Fruit fly (Drosophila melanogaster) whole organism, prepupa: ENCODE data around the gene Abd-B.
A peak's percentile ranks its signal among the peaks of the same experiment; 100 is the strongest.

Experiments used
- CG34406 ChIP-seq: fragments of 200-800 bp; sonication (Bioruptor generic); optimal IDR thresholded peaks from 3 replicates; lab custom pipeline; 2016; ENCODE audit warnings: missing biosample characterization, missing genetic modification characterization
- CG7368 ChIP-seq: fragments of 200-800 bp; sonication (Bioruptor generic); optimal IDR thresholded peaks from 3 replicates; lab custom pipeline; 2016; ENCODE audit warnings: missing biosample characterization, missing genetic modification characterization
- Lpt ChIP-seq: fragments of 200-800 bp; sonication (Bioruptor generic); optimal IDR thresholded peaks from 3 replicates; lab custom pipeline; 2016; ENCODE audit warnings: missing biosample characterization, missing genetic modification characterization
- dac ChIP-seq: fragments of 200-800 bp; sonication (Bioruptor generic); optimal IDR thresholded peaks from 2 replicates; lab custom pipeline; 2017; ENCODE audit warnings: missing biosample characterization, mild to moderate bottlenecking, missing genetic modification characterization
- esn ChIP-seq: fragments of 200-800 bp; sonication (Bioruptor generic); optimal IDR thresholded peaks from 2 replicates; lab custom pipeline; 2016; ENCODE audit warnings: missing biosample characterization, mild to moderate bottlenecking, missing genetic modification characterization, moderate library complexity
- spab ChIP-seq: fragments of 200-800 bp; sonication (Bioruptor generic); optimal IDR thresholded peaks from 2 replicates; lab custom pipeline; 2017; ENCODE audit warnings: missing biosample characterization, mild to moderate bottlenecking, missing genetic modification characterization, missing genetic modification reagents

DNA sequence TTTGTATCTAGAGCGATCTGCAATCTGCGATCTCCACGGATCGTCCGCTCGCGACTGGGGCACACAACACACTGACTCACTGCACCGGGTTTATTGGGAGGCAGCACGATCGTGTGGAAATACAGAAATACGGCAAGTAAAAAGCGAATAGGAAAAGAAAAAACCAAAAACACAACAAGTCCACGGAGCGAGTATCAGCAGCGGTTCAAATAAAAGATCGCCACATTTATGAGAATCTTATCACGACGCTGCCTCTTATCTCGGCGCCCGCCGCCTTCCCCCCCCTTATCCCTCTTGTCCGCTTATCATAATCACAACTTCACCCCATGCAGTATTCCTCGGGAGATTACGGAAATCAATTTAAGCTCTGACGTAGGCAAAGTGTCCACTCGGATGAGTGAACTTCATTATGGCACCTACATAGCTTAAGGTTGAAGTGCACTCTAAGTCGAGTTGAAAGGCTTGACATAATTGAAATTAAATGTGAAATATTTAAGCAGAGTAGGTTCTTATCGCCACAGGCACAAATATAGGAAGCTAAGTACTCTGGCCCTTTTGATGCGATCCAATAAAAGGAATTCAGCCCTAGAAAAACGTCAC is 10.2 kb upstream of the Abd-B start, which contains the start of gene AhcyL2:
- no peak for TF ChIP-seq dac (GFP tag; lab: Kevin White, UChicago)
- no peak for TF ChIP-seq spab (GFP tag; lab: Kevin White, UChicago)
- TF ChIP-seq CG7368 (GFP tag; lab: Kevin White, UChicago): no peak
- TF ChIP-seq esn: no peak
- peak; percentile 2 for TF ChIP-seq Lpt
- no peak for TF ChIP-seq CG34406
